Fruit fly (Drosophila melanogaster): ENCODE results near the gene CG10301.
A peak's percentile ranks its signal among the peaks of the same experiment; 100 is the strongest.

CG10301 gene

dm6 chr3R:23728086-23728485 lies 18.1 kb downstream of the CG10301 start (continued):
- TF ChIP-seq Met (GFP tag; optimal IDR thresholded peaks at IDR 0.05), result no peak
- TF ChIP-seq ss (GFP tag; optimal IDR thresholded peaks at IDR 0.05), result peak; percentile 60 to 77
- TF ChIP-seq CG6163 (GFP tag; IDR thresholded peaks at IDR 0.05), result peak; percentile 81
- peak; percentile 6 for TF ChIP-seq spab (GFP tag; optimal IDR thresholded peaks at IDR 0.05)
- TF ChIP-seq CG11902 (GFP tag; optimal IDR thresholded peaks at IDR 0.05), result no peak
- no peak for TF ChIP-seq pdm3 (GFP tag; optimal IDR thresholded peaks at IDR 0.05)
- no peak for TF ChIP-seq CG10631 (GFP tag; optimal IDR thresholded peaks at IDR 0.05)
- peak; percentile 36; the same call in 1 of the 2 replicates for TF ChIP-seq CG15336 (GFP tag; IDR thresholded peaks at IDR 0.05)
- no peak for TF ChIP-seq dac (GFP tag; optimal IDR thresholded peaks at IDR 0.05)
- TF ChIP-seq CG32006 (GFP tag; optimal IDR thresholded peaks at IDR 0.05), result peak; percentile 21
- TF ChIP-seq CG10669 (GFP tag; optimal IDR thresholded peaks at IDR 0.05), result peak; percentile 44
- TF ChIP-seq CG8632 (GFP tag; optimal IDR thresholded peaks at IDR 0.05), result no peak
- TF ChIP-seq CG11294 (GFP tag; IDR thresholded peaks at IDR 0.05), result no peak
- TF ChIP-seq CG8319 (GFP tag; optimal IDR thresholded peaks at IDR 0.05), result no peak

dm6 chr3R:23729066-23729465 lies 19.1 kb downstream of the CG10301 start:
- TF ChIP-seq CG4318 (GFP tag; optimal IDR thresholded peaks at IDR 0.05) (no peak), eg (GFP tag; IDR thresholded peaks at IDR 0.05) (0 out of 3 replicates have a peak, but pooled peaks have one; percentile 9), fd85E (GFP tag; optimal IDR thresholded peaks at IDR 0.05) (no peak), fkh (GFP tag; optimal IDR thresholded peaks at IDR 0.05) (peak; percentile 93)

- TF ChIP-seq CG32006 (GFP tag; optimal IDR thresholded peaks at IDR 0.05) (peak; percentile 22), CG15336 (GFP tag; IDR thresholded peaks at IDR 0.05) (peak; percentile 42; the same call in 1 of the 2 replicates), Gug (GFP tag; IDR thresholded peaks at IDR 0.05) (no peak), CG6808 (GFP tag; optimal IDR thresholded peaks at IDR 0.05) (peak; percentile 63), OdsH (GFP tag; optimal IDR thresholded peaks at IDR 0.05) (no peak), Met (GFP tag; optimal IDR thresholded peaks at IDR 0.05) (no peak), CG9139 (GFP tag; optimal IDR thresholded peaks at IDR 0.05) (peak; percentile 38), CG11762 (GFP tag; optimal IDR thresholded peaks at IDR 0.05; ENCODE audit: insufficient read depth) (no peak), CG11902 (GFP tag; optimal IDR thresholded peaks at IDR 0.05) (no peak), Hr38 (GFP tag; optimal IDR thresholded peaks at IDR 0.05) (no peak), CG31627 (GFP tag; optimal IDR thresholded peaks at IDR 0.05) (no peak), CG4318 (GFP tag; optimal IDR thresholded peaks at IDR 0.05) (no peak), fd85E (GFP tag; optimal IDR thresholded peaks at IDR 0.05) (no peak), fkh (GFP tag; optimal IDR thresholded peaks at IDR 0.05) (peak; percentile 16), ss (GFP tag; optimal IDR thresholded peaks at IDR 0.05) (peak; percentile 59 to 67), acj6 (GFP tag; optimal IDR thresholded peaks at IDR 0.05) (no peak), Sox102F (GFP tag; optimal IDR thresholded peaks at IDR 0.05) (peak; percentile 36), CG8632 (GFP tag; optimal IDR thresholded peaks at IDR 0.05) (no peak), Smox (GFP tag; optimal IDR thresholded peaks at IDR 0.05) (no peak), svp (GFP tag) (peak; percentile 88), CG10669 (GFP tag; optimal IDR thresholded peaks at IDR 0.05) (no peak), CG8119 (GFP tag; IDR thresholded peaks at IDR 0.05) (peak; percentile 37; the same call in 2 of the 3 replicates), lz (GFP tag; optimal IDR thresholded peaks at IDR 0.05) (no peak), spab (GFP tag; optimal IDR thresholded peaks at IDR 0.05) (peak; percentile 15), dsx (GFP tag; optimal IDR thresholded peaks at IDR 0.05; ENCODE audit: poor library complexity, severe bottlenecking) (peak; percentile 52), CG3919 (GFP tag; optimal IDR thresholded peaks at IDR 0.05) (peak; percentile 25), salr (GFP tag; optimal IDR thresholded peaks at IDR 0.05) (no peak), CG11294 (GFP tag; IDR thresholded peaks at IDR 0.05) (no peak), Eip75B (GFP tag; optimal IDR thresholded peaks at IDR 0.05) (peak; percentile 59), pdm3 (GFP tag; optimal IDR thresholded peaks at IDR 0.05) (no peak), Sox14 (GFP tag; optimal IDR thresholded peaks at IDR 0.05) (peak; percentile 95), topi (GFP tag; optimal IDR thresholded peaks at IDR 0.05) (no peak), CG34406 (GFP tag; optimal IDR thresholded peaks at IDR 0.05) (no peak), dac (GFP tag; optimal IDR thresholded peaks at IDR 0.05) (no peak), achi (GFP tag; optimal IDR thresholded peaks at IDR 0.05) (no peak), Eip78C (GFP tag) (peak; percentile 84), CG16779 (tag; optimal IDR thresholded peaks at IDR 0.05) (peak; percentile 41), CG7368 (GFP tag; optimal IDR thresholded peaks at IDR 0.05) (no peak), Hr4 (GFP tag; optimal IDR thresholded peaks at IDR 0.05) (no peak), cyc (GFP tag; optimal IDR thresholded peaks at IDR 0.05) (no peak), CG6163 (GFP tag; IDR thresholded peaks at IDR 0.05) (peak; percentile 40; the same call in 1 of the 3 replicates)
Observed at dm6 chr3R:23729632-23730471, 19.9 kb downstream of the CG10301 start.

Measured in whole organism, prepupa.